Worm (Caenorhabditis elegans) whole organism, early embryonic: Measurements from ENCODE around the gene C14A4.7.

Experiments used
- F13C5.2 ChIP-seq: sonication (generic microtip); optimal IDR thresholded peaks from 2 replicates; lab custom pipeline; 2017; ENCODE audit warnings: mild to moderate bottlenecking, missing genetic modification characterization, inconsistent platforms, missing compliant biosample characterization
- ama-1 ChIP-seq: fragments of 150-350 bp; optimal IDR thresholded peaks from 2 replicates; lab custom pipeline; 2014
- flt-1 ChIP-seq: fragments of 200-800 bp; sonication (Bioruptor generic); IDR thresholded peaks from 2 replicates; pipeline ENCODE4 v1.3.6; 2022; ENCODE audit warnings: missing genetic modification characterization, missing compliant biosample characterization
- hmg-4 ChIP-seq: fragments of 200-800 bp; sonication (Bioruptor generic); optimal IDR thresholded peaks from 2 replicates; lab custom pipeline; 2018; ENCODE audit warnings: mild to moderate bottlenecking, missing genetic modification characterization, missing compliant biosample characterization
- scrt-1 ChIP-seq: fragments of 200-800 bp; sonication (Bioruptor generic); IDR thresholded peaks from 2 replicates; pipeline ENCODE4 v1.3.6; 2022; ENCODE audit warnings: missing genetic modification characterization, missing compliant biosample characterization
- tbx-11 ChIP-seq: fragments of 200-800 bp; sonication (Bioruptor generic); IDR thresholded peaks from 2 replicates; pipeline ENCODE4 v1.3.6; 2022; ENCODE audit warnings: missing genetic modification characterization, missing compliant biosample characterization
- tra-4 ChIP-seq: sonication (generic microtip); optimal IDR thresholded peaks from 2 replicates; lab custom pipeline; 2017; ENCODE audit warnings: missing genetic modification characterization, missing compliant biosample characterization

DNA sequence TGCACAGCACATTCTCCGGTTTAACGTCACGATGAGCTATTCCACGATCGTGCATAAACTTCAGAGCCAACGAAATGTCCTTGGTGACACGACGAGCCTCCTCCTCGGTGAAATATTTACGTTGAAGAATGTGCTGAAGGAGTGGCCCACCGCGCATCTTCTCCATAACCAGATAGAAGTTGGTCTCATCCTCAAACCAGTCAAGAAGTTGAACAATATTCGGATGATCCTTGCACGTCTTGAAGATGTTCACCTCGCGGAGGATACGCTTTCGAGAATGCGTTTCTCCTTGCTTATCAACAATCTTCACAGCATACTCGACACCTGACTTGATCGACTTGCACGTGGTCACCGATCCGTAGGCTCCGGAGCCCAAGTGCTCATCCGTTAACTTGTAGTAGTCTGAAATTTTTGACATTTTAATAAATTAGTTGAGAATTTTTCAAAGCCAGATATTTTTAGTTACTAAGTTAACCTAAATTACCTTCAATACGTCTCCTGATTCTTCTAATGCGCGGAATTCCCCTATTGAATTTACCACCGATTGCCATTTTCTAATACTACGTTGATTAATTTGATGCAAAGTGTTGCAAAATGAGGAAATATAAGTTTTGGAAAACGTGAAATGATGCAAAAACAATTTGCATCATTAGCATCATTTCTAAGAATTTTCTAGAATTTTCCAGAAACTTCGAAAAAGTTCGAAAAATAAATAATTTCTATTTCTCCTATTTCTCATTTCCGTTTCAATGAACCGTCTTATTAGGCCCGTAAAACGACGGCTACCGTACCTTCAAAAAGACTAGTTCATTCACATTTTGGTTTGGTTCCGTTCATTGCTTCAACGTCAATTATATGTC is 50.2 kb downstream of the C14A4.7 start:
- TF ChIP-seq flt-1 (no peak), F13C5.2 (tag; lab: Kevin White, UChicago) (no peak), tbx-11 (GFP tag; lab: Robert Waterston, UW) (no peak), hmg-4 (GFP tag; lab: Kevin White, UChicago) (no peak), ama-1 (no peak), tra-4 (no peak), scrt-1 (no peak)
